Worm (Caenorhabditis elegans): Measurements from ENCODE around the gene fan-1.

ce11 chrIV:6556624-6557368, 8.3 kb downstream of the fan-1 start, which contains the start of gene try-3:
- TF ChIP-seq B0310.2 (tag; optimal IDR thresholded peaks at IDR 0.05) (peak; percentile 34), tbx-11 (GFP tag; IDR thresholded peaks at IDR 0.05) (peak; percentile 81), tbx-37 (GFP tag; conservative IDR thresholded peaks at IDR 0.05) (peak; percentile 75), hnd-1 (tag; optimal IDR thresholded peaks at IDR 0.05) (peak; percentile 46)
